Worm (Caenorhabditis elegans) whole organism, young adult: Measurements from ENCODE around the gene ssup-72.
A peak's percentile ranks its signal among the peaks of the same experiment; 100 is the strongest.

ENCODE experiments used
- B0019.2 ChIP-seq: fragments of 200-800 bp; sonication (Bioruptor generic); conservative IDR thresholded peaks from 2 replicates; pipeline ENCODE4 v1.3.6; 2022; ENCODE audit warnings: missing genetic modification reagents, missing genetic modification characterization, missing compliant biosample characterization
- B0035.1 ChIP-seq: sonication (generic microtip); optimal IDR thresholded peaks from 2 replicates; lab custom pipeline; 2016; ENCODE audit warnings: missing genetic modification characterization, mild to moderate bottlenecking, missing compliant biosample characterization, missing genotype, missing genetic modification reagents
- B0336.3 ChIP-seq: fragments of 200-800 bp; sonication (Bioruptor generic); IDR thresholded peaks from 2 replicates; pipeline ENCODE4 v1.3.6; 2022; ENCODE audit warnings: missing genetic modification characterization, missing compliant biosample characterization
- F10E7.11 ChIP-seq: sonication (generic microtip); optimal IDR thresholded peaks from 2 replicates; lab custom pipeline; 2017; ENCODE audit warnings: mild to moderate bottlenecking, missing genetic modification characterization, moderate library complexity, missing compliant biosample characterization
- F22D6.2 ChIP-seq: sonication (generic microtip); optimal IDR thresholded peaks from 2 replicates; lab custom pipeline; 2016; ENCODE audit warnings: mild to moderate bottlenecking, missing genetic modification characterization, missing compliant biosample characterization
- F33H1.4 ChIP-seq: fragments of 200-800 bp; sonication (Bioruptor generic); IDR thresholded peaks from 2 replicates; pipeline ENCODE4 v1.3.6; 2022; ENCODE audit warnings: missing genetic modification reagents, missing genetic modification characterization, missing compliant biosample characterization
- F57C9.4 ChIP-seq: sonication (generic microtip); optimal IDR thresholded peaks from 2 replicates; lab custom pipeline; 2017; ENCODE audit warnings: mild to moderate bottlenecking, missing genetic modification characterization, missing compliant biosample characterization
- T07F8.4 ChIP-seq: sonication (generic microtip); optimal IDR thresholded peaks from 2 replicates; lab custom pipeline; 2016; ENCODE audit warnings: mild to moderate bottlenecking, missing genetic modification characterization, moderate library complexity, missing compliant biosample characterization
- Y53F4B.3 ChIP-seq: fragments of 200-800 bp; sonication (Bioruptor generic); IDR thresholded peaks from 2 replicates; pipeline ENCODE4 v1.3.6; 2022; ENCODE audit warnings: missing genetic modification reagents, missing genetic modification characterization, missing compliant biosample characterization
- Y56A3A.18 ChIP-seq: fragments of 200-800 bp; sonication (Bioruptor generic); IDR thresholded peaks from 2 replicates; pipeline ENCODE4 v1.3.6; 2022; ENCODE audit warnings: missing genetic modification reagents, missing genetic modification characterization, missing compliant biosample characterization
- Y67H2A.10 ChIP-seq: fragments of 200-800 bp; sonication (Bioruptor generic); conservative IDR thresholded peaks from 2 replicates; pipeline ENCODE4 v1.3.6; 2022; ENCODE audit warnings: missing genetic modification reagents, missing genetic modification characterization, missing compliant biosample characterization
- akir-1 ChIP-seq: fragments of 200-800 bp; sonication (Bioruptor generic); optimal IDR thresholded peaks from 2 replicates; lab custom pipeline; 2018; ENCODE audit warnings: mild to moderate bottlenecking, missing genetic modification characterization, moderate library complexity, missing compliant biosample characterization
- atf-7 ChIP-seq: sonication (generic microtip); optimal IDR thresholded peaks from 2 replicates; lab custom pipeline; 2017; ENCODE audit warnings: mild to moderate bottlenecking, missing genetic modification characterization, missing compliant biosample characterization
- athp-1 ChIP-seq: sonication (generic microtip); optimal IDR thresholded peaks from 2 replicates; lab custom pipeline; 2017; ENCODE audit warnings: mild to moderate bottlenecking, missing genetic modification characterization, missing compliant biosample characterization
- attf-3 ChIP-seq: fragments of 200-800 bp; sonication (Bioruptor generic); conservative IDR thresholded peaks from 2 replicates; pipeline ENCODE4 v1.3.6; 2022; ENCODE audit warnings: missing genetic modification reagents, missing genetic modification characterization, missing compliant biosample characterization
- ceh-27 ChIP-seq: fragments of 200-800 bp; sonication (Bioruptor generic); optimal IDR thresholded peaks from 2 replicates; lab custom pipeline; 2018; ENCODE audit warnings: mild to moderate bottlenecking, missing genetic modification characterization, moderate library complexity, missing compliant biosample characterization
- ceh-40 ChIP-seq: fragments of 200-800 bp; sonication (Bioruptor generic); IDR thresholded peaks from 2 replicates; pipeline ENCODE4 v1.3.6; 2022; ENCODE audit warnings: missing genetic modification characterization, missing compliant biosample characterization
- ceh-79 ChIP-seq: sonication (generic microtip); optimal IDR thresholded peaks from 2 replicates; lab custom pipeline; 2017; ENCODE audit warnings: mild to moderate bottlenecking, missing genetic modification characterization, missing compliant biosample characterization
- ceh-91 ChIP-seq: fragments of 200-800 bp; sonication (Bioruptor generic); IDR thresholded peaks from 2 replicates; pipeline ENCODE4 v1.3.6; 2022; ENCODE audit warnings: missing genetic modification reagents, missing genetic modification characterization, missing compliant biosample characterization
- egrh-3 ChIP-seq: fragments of 200-800 bp; sonication (Bioruptor generic); IDR thresholded peaks from 2 replicates; pipeline ENCODE4 v1.3.6; 2022; ENCODE audit warnings: missing genetic modification reagents, missing genetic modification characterization, missing compliant biosample characterization
- ekl-4 ChIP-seq: fragments of 200-800 bp; sonication (Bioruptor generic); IDR thresholded peaks from 2 replicates; pipeline ENCODE4 v1.3.6; 2022; ENCODE audit warnings: missing genetic modification reagents, missing genetic modification characterization, missing compliant biosample characterization
- ets-4 ChIP-seq: fragments of 200-800 bp; sonication (Bioruptor generic); optimal IDR thresholded peaks from 2 replicates; lab custom pipeline; 2018; ENCODE audit warnings: mild to moderate bottlenecking, missing genetic modification characterization, missing compliant biosample characterization
- hlh-26 ChIP-seq: fragments of 200-800 bp; sonication (Bioruptor generic); conservative IDR thresholded peaks from 2 replicates; pipeline ENCODE4 v1.3.6; 2022; ENCODE audit warnings: missing genetic modification reagents, missing genetic modification characterization, missing compliant biosample characterization
- hsf-1 ChIP-seq: fragments of 200-800 bp; sonication (Bioruptor generic); IDR thresholded peaks from 2 replicates; pipeline ENCODE4 v1.3.6; 2022; ENCODE audit warnings: missing genetic modification reagents, missing genetic modification characterization, missing compliant biosample characterization
- let-526 ChIP-seq: fragments of 200-800 bp; sonication (Bioruptor generic); IDR thresholded peaks from 2 replicates; pipeline ENCODE4 v1.3.6; 2022; ENCODE audit warnings: missing genetic modification reagents, missing genetic modification characterization, missing compliant biosample characterization
- lin-26 ChIP-seq: fragments of 200-800 bp; sonication (Bioruptor generic); IDR thresholded peaks from 2 replicates; pipeline ENCODE4 v1.3.6; 2022; ENCODE audit warnings: missing genetic modification reagents, missing genetic modification characterization, missing compliant biosample characterization
- lir-1 ChIP-seq: fragments of 200-800 bp; sonication (Bioruptor generic); conservative IDR thresholded peaks from 2 replicates; pipeline ENCODE4 v1.3.6; 2022; ENCODE audit warnings: missing genetic modification reagents, missing genetic modification characterization, missing compliant biosample characterization
- lsy-27 ChIP-seq: sonication (generic microtip); optimal IDR thresholded peaks from 2 replicates; lab custom pipeline; 2017; ENCODE audit warnings: missing genetic modification characterization, mild to moderate bottlenecking, missing compliant biosample characterization, antibody characterized with exemption, missing genotype, borderline replicate concordance; ENCODE audit not compliant: insufficient read depth
- madf-3 ChIP-seq: fragments of 200-800 bp; sonication (Bioruptor generic); IDR thresholded peaks from 2 replicates; pipeline ENCODE4 v1.3.6; 2022; ENCODE audit warnings: missing genetic modification reagents, missing genetic modification characterization, missing compliant biosample characterization
- madf-6 ChIP-seq: fragments of 200-800 bp; sonication (Bioruptor generic); IDR thresholded peaks from 2 replicates; pipeline ENCODE4 v1.3.6; 2022; ENCODE audit warnings: missing genetic modification reagents, missing genetic modification characterization, missing compliant biosample characterization
- nfya-1 ChIP-seq: sonication (generic microtip); optimal IDR thresholded peaks from 2 replicates; lab custom pipeline; 2017; ENCODE audit warnings: antibody characterized with exemption, missing compliant biosample characterization, missing genetic modification characterization, borderline replicate concordance; ENCODE audit not compliant: insufficient read depth
- nfya-2 ChIP-seq: fragments of 200-800 bp; sonication (Bioruptor generic); IDR thresholded peaks from 2 replicates; pipeline ENCODE4 v1.3.6; 2022; ENCODE audit warnings: missing genetic modification reagents, missing genetic modification characterization, missing compliant biosample characterization
- nfyb-1 ChIP-seq: fragments of 200-800 bp; sonication (Bioruptor generic); IDR thresholded peaks from 2 replicates; pipeline ENCODE4 v1.3.6; 2022; ENCODE audit warnings: missing genetic modification reagents, missing genetic modification characterization, missing compliant biosample characterization
- nhr-120 ChIP-seq: fragments of 200-800 bp; sonication (Bioruptor generic); IDR thresholded peaks from 2 replicates; pipeline ENCODE4 v1.3.6; 2022; ENCODE audit warnings: missing genetic modification characterization, missing compliant biosample characterization
- nhr-179 ChIP-seq: sonication (generic microtip); optimal IDR thresholded peaks from 2 replicates; lab custom pipeline; 2016; ENCODE audit warnings: mild to moderate bottlenecking, missing genetic modification characterization, missing compliant biosample characterization
- pbrm-1 ChIP-seq: fragments of 200-800 bp; sonication (Bioruptor generic); IDR thresholded peaks from 2 replicates; pipeline ENCODE4 v1.3.6; 2022; ENCODE audit warnings: missing genetic modification reagents, missing genetic modification characterization, missing compliant biosample characterization
- pha-4 ChIP-seq: fragments of 150-350 bp; sonication (generic microtip); optimal IDR thresholded peaks from 2 replicates; lab custom pipeline; 2014; ENCODE audit warnings: missing biosample characterization, missing genetic modification reagents, missing genetic modification characterization
- rcor-1 ChIP-seq: fragments of 200-800 bp; sonication (Bioruptor generic); IDR thresholded peaks from 2 replicates; pipeline ENCODE4 v1.3.6; 2022; ENCODE audit warnings: missing genetic modification reagents, missing genetic modification characterization, missing compliant biosample characterization
- rec-8 ChIP-seq, 2 experiments: sonication (generic microtip); optimal IDR thresholded peaks; 2 replicates each; lab custom pipeline; 2016; ENCODE audit warnings: mild to moderate bottlenecking in 2 of 2, missing genetic modification characterization in 2 of 2, missing genetic modification reagents in 2 of 2, missing genotype in 2 of 2, missing biosample characterization in 1 of 2, missing compliant biosample characterization in 1 of 2, moderate library complexity in 1 of 2
- snpc-1.1 ChIP-seq: sonication (generic microtip); optimal IDR thresholded peaks from 2 replicates; lab custom pipeline; 2017; ENCODE audit warnings: missing genetic modification characterization, mild to moderate bottlenecking, missing compliant biosample characterization, antibody characterized with exemption, moderate library complexity, missing genotype, missing genetic modification reagents; ENCODE audit not compliant: insufficient read depth
- snpc-3.4 ChIP-seq: sonication (generic microtip); optimal IDR thresholded peaks from 2 replicates; lab custom pipeline; 2017; ENCODE audit warnings: missing genetic modification characterization, mild to moderate bottlenecking, missing compliant biosample characterization, antibody characterized with exemption, moderate library complexity, missing genotype, missing genetic modification reagents
- snpc-4 ChIP-seq, 5 experiments: fragments of 150-350 bp in 1 of 5; sonication (generic microtip) in 4 of 5; optimal IDR thresholded peaks; 2 replicates each; lab custom pipeline; 2014 to 2018; ENCODE audit warnings: missing genetic modification characterization in 5 of 5, missing biosample characterization in 3 of 5, antibody characterized with exemption in 2 of 5, mild to moderate bottlenecking in 2 of 5, missing compliant biosample characterization in 2 of 5, missing genotype in 2 of 5, moderate library complexity in 2 of 5, missing genetic modification reagents in 1 of 5
- sptf-2 ChIP-seq: fragments of 200-800 bp; sonication (Bioruptor generic); optimal IDR thresholded peaks from 2 replicates; lab custom pipeline; 2018; ENCODE audit warnings: mild to moderate bottlenecking, missing genetic modification characterization, missing compliant biosample characterization
- tbp1 ChIP-seq: fragments of 200-800 bp; sonication (Bioruptor generic); optimal IDR thresholded peaks from 2 replicates; lab custom pipeline; 2018; ENCODE audit warnings: mild to moderate bottlenecking, missing genetic modification characterization, missing compliant biosample characterization
- unc-130 ChIP-seq: sonication (generic microtip); optimal IDR thresholded peaks from 2 replicates; lab custom pipeline; 2016; ENCODE audit warnings: missing genetic modification reagents, missing genetic modification characterization, missing compliant biosample characterization
- ztf-25 ChIP-seq: fragments of 200-800 bp; sonication (Bioruptor generic); IDR thresholded peaks from 2 replicates; pipeline ENCODE4 v1.3.6; 2022; ENCODE audit warnings: missing genetic modification reagents, missing genetic modification characterization, missing compliant biosample characterization
- ztf-3 ChIP-seq: fragments of 200-800 bp; sonication (Bioruptor generic); optimal IDR thresholded peaks from 2 replicates; lab custom pipeline; 2018; ENCODE audit warnings: mild to moderate bottlenecking, missing genetic modification characterization, missing compliant biosample characterization

The ssup-72 gene

ce11 chrII:6734674-6735073 lies 41.7 kb upstream of the ssup-72 start, which contains the start of gene T14B4.3 (continued):
- TF ChIP-seq unc-130: peak; percentile 38
- no peak for TF ChIP-seq let-526
- no peak for TF ChIP-seq akir-1 (GFP tag; lab: Kevin White, UChicago)
- peak; percentile 53 for TF ChIP-seq ceh-27 (GFP tag; lab: Kevin White, UChicago)
- TF ChIP-seq nhr-179: no peak
- no peak for TF ChIP-seq ceh-79 (tag; lab: Kevin White, UChicago)
- no peak for TF ChIP-seq sptf-2 (GFP tag; lab: Kevin White, UChicago)
- TF ChIP-seq hsf-1 (GFP tag; lab: Robert Waterston, UW): no peak
- 0 out of 2 replicates have a peak, but pooled peaks have one; percentile 24 for TF ChIP-seq lir-1
- no peak for TF ChIP-seq pha-4 (tag; lab: Kevin White, UChicago)
- TF ChIP-seq pbrm-1 (GFP tag; lab: Robert Waterston, UW): no peak
- no peak for TF ChIP-seq B0336.3
- TF ChIP-seq snpc-4 (GFP tag; optimal IDR thresholded peaks at IDR 0.05; lab: Kevin White, UChicago): no peak
- peak in 1 of 4 experiments; percentile 20 for TF ChIP-seq snpc-4 (tag; optimal IDR thresholded peaks at IDR 0.05; lab: Kevin White, UChicago)
- TF ChIP-seq ztf-25 (GFP tag; lab: Robert Waterston, UW): no peak
- no peak for TF ChIP-seq nfyb-1
- TF ChIP-seq Y67H2A.10 (GFP tag; lab: Robert Waterston, UW): no peak
- no peak for TF ChIP-seq B0035.1 (tag; lab: Kevin White, UChicago)
- TF ChIP-seq rcor-1 (GFP tag; lab: Robert Waterston, UW): peak; percentile 27; the same call in 1 of the 2 replicates
- peak; percentile 20 for TF ChIP-seq snpc-3.4
- no peak for TF ChIP-seq madf-6 (GFP tag; lab: Robert Waterston, UW)
- no peak for TF ChIP-seq ceh-91 (GFP tag; lab: Robert Waterston, UW)
- no peak for TF ChIP-seq tbp1 (GFP tag; lab: Kevin White, UChicago)
- no peak for TF ChIP-seq F10E7.11 (tag; lab: Kevin White, UChicago)
- TF ChIP-seq F22D6.2 (tag; lab: Kevin White, UChicago): no peak
- TF ChIP-seq atf-7 (tag; lab: Kevin White, UChicago): no peak
- peak; percentile 25; the same call in 1 of the 2 replicates for TF ChIP-seq F33H1.4 (GFP tag; lab: Robert Waterston, UW)
- no peak for TF ChIP-seq lin-26 (GFP tag; lab: Robert Waterston, UW)
- peak; percentile 56; the same call in 1 of the 2 replicates for TF ChIP-seq attf-3 (GFP tag; lab: Robert Waterston, UW)
- TF ChIP-seq lsy-27 (tag; lab: Kevin White, UChicago): no peak
- no peak for TF ChIP-seq ceh-40 (GFP tag; lab: Robert Waterston, UW)
- no peak for TF ChIP-seq snpc-1.1 (tag; lab: Kevin White, UChicago)
- no peak for TF ChIP-seq madf-3 (GFP tag; lab: Robert Waterston, UW)

- TF ChIP-seq F57C9.4 (tag; lab: Kevin White, UChicago) (no peak), athp-1 (peak; percentile 22), ets-4 (no peak), egrh-3 (GFP tag; lab: Robert Waterston, UW) (no peak), T07F8.4 (tag; lab: Kevin White, UChicago) (no peak), nhr-120 (GFP tag; lab: Robert Waterston, UW) (no peak), ekl-4 (GFP tag; lab: Robert Waterston, UW) (peak; percentile 56), rec-8 (tag; optimal IDR thresholded peaks at IDR 0.05; lab: Kevin White, UChicago) (no peak), Y67H2A.10 (GFP tag; lab: Robert Waterston, UW) (no peak), nfya-2 (no peak), hsf-1 (GFP tag; lab: Robert Waterston, UW) (0 out of 2 replicates have a peak, but pooled peaks have one; percentile 27), B0019.2 (GFP tag; lab: Robert Waterston, UW) (no peak), ztf-3 (GFP tag; lab: Kevin White, UChicago) (no peak), madf-3 (GFP tag; lab: Robert Waterston, UW) (0 out of 2 replicates have a peak, but pooled peaks have one; percentile 7), nfya-1 (no peak), Y53F4B.3 (GFP tag; lab: Robert Waterston, UW) (no peak), hlh-26 (no peak), Y56A3A.18 (GFP tag; lab: Robert Waterston, UW) (no peak)
Measured at ce11 chrII:6736066-6736465, 40.3 kb upstream of the ssup-72 start, which contains the start of gene mrps-18.C. Gene mrps-18.C, plus strand, starts transcription at chrII:6736203.
